Worm (Caenorhabditis elegans): ENCODE measurements around the gene F22B5.5.

The F22B5.5 gene

DNA sequence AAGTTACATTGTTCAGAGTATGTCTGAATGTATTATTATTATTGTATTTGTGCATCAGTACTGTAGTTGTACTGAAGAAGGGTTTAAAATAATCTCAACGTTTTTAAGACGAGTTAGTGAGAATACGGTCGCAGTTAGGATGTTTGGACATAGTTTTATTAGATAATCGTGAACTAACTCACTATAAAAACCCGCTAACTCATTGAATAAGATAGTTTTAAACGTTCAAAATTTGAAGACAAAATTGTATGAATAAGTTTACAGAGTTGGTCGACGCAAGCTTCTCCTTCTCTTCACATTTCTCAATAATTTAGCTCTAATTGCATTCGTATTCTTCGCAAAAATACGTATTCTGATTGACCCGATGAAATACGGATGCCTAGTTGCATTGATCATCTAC, 35.4 kb downstream of the F22B5.5 start:
- TF ChIP-seq fos-1 (tag; optimal IDR thresholded peaks at IDR 0.05): no peak
- TF ChIP-seq blmp-1 (tag; optimal IDR thresholded peaks at IDR 0.05; ENCODE audit: insufficient read depth): no peak
- TF ChIP-seq lin-11 (tag; optimal IDR thresholded peaks at IDR 0.05): no peak
- peak; percentile 76 for TF ChIP-seq nhr-25 (tag; optimal IDR thresholded peaks at IDR 0.05)
- no peak for TF ChIP-seq ztf-11 (tag; optimal IDR thresholded peaks at IDR 0.05)
- no peak for TF ChIP-seq zag-1 (tag; optimal IDR thresholded peaks at IDR 0.05)
- TF ChIP-seq nhr-10 (tag; optimal IDR thresholded peaks at IDR 0.05): no peak
- TF ChIP-seq ama-1 (optimal IDR thresholded peaks at IDR 0.05): no peak
- no peak for TF ChIP-seq peb-1 (tag; optimal IDR thresholded peaks at IDR 0.05)
- TF ChIP-seq R02D3.7 (tag; optimal IDR thresholded peaks at IDR 0.05): no peak
- TF ChIP-seq egl-27 (tag; optimal IDR thresholded peaks at IDR 0.05): no peak
- TF ChIP-seq nhr-12 (tag; optimal IDR thresholded peaks at IDR 0.05): peak; percentile 81
- no peak for TF ChIP-seq nhr-129 (tag; optimal IDR thresholded peaks at IDR 0.05)
- TF ChIP-seq snpc-4 (tag; optimal IDR thresholded peaks at IDR 0.05): no peak
- TF ChIP-seq sma-3 (GFP tag; optimal IDR thresholded peaks at IDR 0.05): no peak
- TF ChIP-seq nhr-237 (tag; optimal IDR thresholded peaks at IDR 0.05): no peak
- TF ChIP-seq elt-1 (tag; optimal IDR thresholded peaks at IDR 0.05): no peak
- no peak for TF ChIP-seq sma-9 (GFP tag; optimal IDR thresholded peaks at IDR 0.05)
- TF ChIP-seq sma-9 (tag; optimal IDR thresholded peaks at IDR 0.05): no peak
- no peak for TF ChIP-seq unc-39 (tag; optimal IDR thresholded peaks at IDR 0.05)
- TF ChIP-seq mab-5 (tag; optimal IDR thresholded peaks at IDR 0.05): peak; percentile 25
- TF ChIP-seq nhr-77 (tag; optimal IDR thresholded peaks at IDR 0.05): no peak
- no peak for TF ChIP-seq ceh-82 (tag; optimal IDR thresholded peaks at IDR 0.05)
- no peak for TF ChIP-seq nhr-6 (tag; optimal IDR thresholded peaks at IDR 0.05)
- no peak for TF ChIP-seq crh-2 (tag; optimal IDR thresholded peaks at IDR 0.05)

DNA sequence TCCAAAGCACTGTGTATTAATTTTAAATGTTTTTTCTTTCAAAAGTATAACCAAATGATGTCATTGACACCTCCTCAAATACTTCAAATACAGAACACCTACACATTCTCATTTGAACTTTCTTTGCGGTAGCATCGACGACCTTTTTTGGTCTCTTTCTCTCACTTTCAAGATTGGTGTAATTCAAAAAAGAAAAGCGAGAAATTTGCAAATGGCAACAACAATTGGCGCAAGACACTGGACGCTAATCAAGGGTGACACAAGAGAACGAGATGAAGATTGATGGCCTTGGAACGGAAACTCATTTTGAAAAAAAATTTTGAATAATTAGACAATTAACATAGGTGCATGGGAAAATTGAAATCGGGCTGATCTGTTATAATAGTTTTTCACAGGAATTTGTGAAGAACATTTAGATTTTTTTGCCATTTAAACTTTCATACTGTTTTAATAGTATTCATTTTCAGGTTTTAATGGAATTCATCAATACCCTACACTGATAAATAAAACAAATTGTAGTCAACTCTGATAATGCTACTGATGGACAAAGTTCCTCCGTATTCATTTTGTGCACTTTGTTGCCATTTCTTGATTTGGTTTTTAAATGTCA, 37.2 kb downstream of the F22B5.5 start, which contains the start of gene fdgt-2:
Gene fdgt-2 (plus strand): TSS at position 560 of the 610 bp plus-strand sequence.
- TF ChIP-seq ceh-16 (tag; optimal IDR thresholded peaks at IDR 0.05): peak; percentile 77
- no peak for TF ChIP-seq nhr-10 (tag; optimal IDR thresholded peaks at IDR 0.05)
- TF ChIP-seq nhr-25 (tag; optimal IDR thresholded peaks at IDR 0.05): peak; percentile 43

DNA sequence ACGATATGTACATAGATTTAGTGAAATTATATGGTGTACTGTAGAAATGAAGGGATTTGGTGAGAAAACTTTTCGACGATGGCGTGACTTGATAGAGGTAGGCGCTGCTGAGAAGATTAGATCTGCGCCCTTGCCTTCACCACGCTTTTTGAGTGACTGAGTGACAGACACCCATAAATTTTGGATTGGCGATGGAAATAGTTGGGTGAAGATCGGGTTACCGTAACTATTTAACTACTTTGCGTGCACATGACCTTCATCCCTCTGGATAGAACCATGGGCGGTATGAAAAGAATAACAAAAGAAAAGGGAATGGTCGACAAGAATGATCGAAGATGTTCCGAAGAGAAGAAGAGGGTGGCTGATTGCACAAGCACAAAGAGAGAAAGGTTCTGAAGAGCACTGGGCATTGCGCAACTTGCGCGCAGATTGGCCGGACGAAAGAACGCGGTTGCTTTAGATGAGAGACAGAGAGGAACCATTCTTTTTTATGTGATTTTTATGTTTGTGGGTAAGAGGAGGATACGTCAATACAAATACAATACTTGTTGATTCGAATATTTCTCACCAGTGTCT, 38.9 kb downstream of the F22B5.5 start:
- TF ChIP-seq blmp-1 (tag; optimal IDR thresholded peaks at IDR 0.05; ENCODE audit: insufficient read depth) (no peak), sma-9 (GFP tag; optimal IDR thresholded peaks at IDR 0.05) (no peak), sma-9 (tag; optimal IDR thresholded peaks at IDR 0.05) (no peak), alr-1 (tag; optimal IDR thresholded peaks at IDR 0.05) (no peak), zag-1 (tag; optimal IDR thresholded peaks at IDR 0.05) (no peak), nhr-21 (tag; optimal IDR thresholded peaks at IDR 0.05) (no peak), elt-3 (tag; optimal IDR thresholded peaks at IDR 0.05) (no peak), elt-1 (tag; optimal IDR thresholded peaks at IDR 0.05) (peak; percentile 17), ztf-11 (tag; optimal IDR thresholded peaks at IDR 0.05) (no peak), peb-1 (tag; optimal IDR thresholded peaks at IDR 0.05) (no peak), nhr-23 (tag; optimal IDR thresholded peaks at IDR 0.05) (no peak), ceh-16 (tag; optimal IDR thresholded peaks at IDR 0.05) (peak; percentile 37), R02D3.7 (tag; optimal IDR thresholded peaks at IDR 0.05) (no peak), Y55F3AM.14 (GFP tag; optimal IDR thresholded peaks at IDR 0.05) (no peak), egl-27 (tag; optimal IDR thresholded peaks at IDR 0.05) (no peak)

DNA sequence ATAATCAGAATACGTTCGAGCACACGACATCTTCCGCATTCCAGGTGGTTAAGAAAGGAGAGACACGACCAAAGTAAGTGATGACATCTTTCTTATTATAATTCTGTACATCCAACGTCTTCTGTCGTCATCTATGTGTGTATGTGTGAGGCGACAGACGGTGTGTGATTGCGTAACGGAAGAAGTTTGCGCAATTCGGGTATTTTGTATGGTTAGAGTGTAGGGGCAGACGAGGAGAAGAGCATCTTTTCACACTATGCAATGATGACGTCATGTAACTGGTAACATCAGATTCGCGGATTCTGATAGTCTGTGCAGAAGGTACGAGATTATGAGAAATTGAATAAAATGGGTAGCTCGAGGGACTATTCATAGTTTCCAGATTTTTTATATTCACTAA, 39.4 kb downstream of the F22B5.5 start:
- TF ChIP-seq crh-2 (tag; optimal IDR thresholded peaks at IDR 0.05): no peak
- no peak for TF ChIP-seq nhr-25 (tag; optimal IDR thresholded peaks at IDR 0.05)
- TF ChIP-seq aly-2 (tag; optimal IDR thresholded peaks at IDR 0.05): no peak
- TF ChIP-seq skn-1 (tag; optimal IDR thresholded peaks at IDR 0.05): no peak
- no peak for TF ChIP-seq sma-3 (GFP tag; optimal IDR thresholded peaks at IDR 0.05)
- TF ChIP-seq lsy-2 (tag; optimal IDR thresholded peaks at IDR 0.05): no peak
- TF ChIP-seq nhr-11 (tag; optimal IDR thresholded peaks at IDR 0.05): no peak
- TF ChIP-seq nhr-6 (tag; optimal IDR thresholded peaks at IDR 0.05): no peak
- TF ChIP-seq ztf-4 (tag; optimal IDR thresholded peaks at IDR 0.05): no peak
- TF ChIP-seq C34F6.9 (tag; optimal IDR thresholded peaks at IDR 0.05): no peak
- TF ChIP-seq snpc-4 (tag; optimal IDR thresholded peaks at IDR 0.05): no peak

All from whole organism, L2 larva.